Fruit fly (Drosophila melanogaster): ENCODE data around the gene Hk.
A peak's percentile ranks its signal among the peaks of the same experiment; 100 is the strongest.

Gene Hk

dm6 chrX:10234024-10234520 is 29.2 kb downstream of the Hk start:
- TF ChIP-seq CG1620 (GFP tag; optimal IDR thresholded peaks at IDR 0.05) (no peak), Crg-1 (GFP tag; optimal IDR thresholded peaks at IDR 0.05) (no peak), CG33017 (tag; optimal IDR thresholded peaks at IDR 0.05) (no peak), toe (GFP tag; optimal IDR thresholded peaks at IDR 0.05) (no peak), Clk (GFP tag; optimal IDR thresholded peaks at IDR 0.05) (no peak), CG12768 (GFP tag; optimal IDR thresholded peaks at IDR 0.05) (no peak), tj (GFP tag; optimal IDR thresholded peaks at IDR 0.05) (no peak), CG7045 (GFP tag; optimal IDR thresholded peaks at IDR 0.05) (no peak), Mnt (GFP tag; optimal IDR thresholded peaks at IDR 0.05) (no peak), Hr96 (GFP tag; optimal IDR thresholded peaks at IDR 0.05) (no peak), CG5204 (GFP tag; optimal IDR thresholded peaks at IDR 0.05) (no peak), kay (GFP tag; ENCODE audit: borderline replicate concordance) (no peak), cic (GFP tag; optimal IDR thresholded peaks at IDR 0.05) (no peak), ovo (GFP tag; optimal IDR thresholded peaks at IDR 0.05) (no peak), CG11617 (GFP tag; optimal IDR thresholded peaks at IDR 0.05) (no peak)

dm6 chrX:10233065-10233464 is 30.2 kb downstream of the Hk start, which contains the start of gene CG2961:
Gene CG2961, minus strand, starts transcription at chrX:10233080.
- TF ChIP-seq Clk (GFP tag; optimal IDR thresholded peaks at IDR 0.05) = no peak

DNA sequence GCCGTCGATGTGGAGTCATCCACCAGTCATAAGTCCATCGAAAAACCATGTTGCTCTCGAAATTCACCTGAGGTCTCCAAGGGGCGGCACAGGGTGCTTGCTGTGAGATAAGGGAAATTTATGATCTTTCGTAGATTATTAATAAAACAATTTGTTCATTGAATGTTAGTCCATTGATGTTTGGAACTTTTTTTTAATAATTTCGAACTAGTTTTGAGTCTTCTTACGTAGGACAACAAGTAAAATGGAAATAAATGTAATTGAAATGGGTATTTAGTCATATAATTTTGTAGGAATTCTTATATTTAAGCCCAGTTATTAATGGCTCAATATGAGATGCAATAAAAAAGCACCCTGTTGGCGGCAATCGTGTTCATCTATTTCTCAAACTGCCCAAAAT is 30.8 kb downstream of the Hk start:
- no peak for TF ChIP-seq kay (GFP tag; ENCODE audit: borderline replicate concordance)
- TF ChIP-seq toe (GFP tag; optimal IDR thresholded peaks at IDR 0.05) = no peak
- no peak for TF ChIP-seq CG1620 (GFP tag; optimal IDR thresholded peaks at IDR 0.05)
- TF ChIP-seq CG12768 (GFP tag; optimal IDR thresholded peaks at IDR 0.05) = no peak
- TF ChIP-seq CG11617 (GFP tag; optimal IDR thresholded peaks at IDR 0.05) = no peak

DNA sequence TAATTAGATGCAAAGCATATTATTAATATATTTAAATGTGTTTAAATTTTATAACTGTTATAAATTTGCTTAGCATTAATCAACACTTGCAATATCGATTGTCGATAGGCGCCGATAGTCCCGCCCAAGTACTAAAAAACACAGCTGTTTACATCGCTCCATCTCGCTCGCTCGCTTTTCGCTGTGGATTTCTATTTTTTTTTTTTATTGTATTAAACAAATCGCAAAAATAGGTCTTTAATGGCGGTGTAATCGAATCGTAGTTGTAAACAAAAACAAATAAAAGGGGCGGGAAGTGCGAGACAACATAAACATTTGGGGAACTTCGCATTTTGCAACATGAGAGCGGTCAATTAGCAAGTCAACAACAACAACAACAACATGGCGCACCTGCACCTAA is 43.3 kb downstream of the Hk start, which contains the start of gene CG34408:
TSS of gene CG34408 (plus strand) at position 156 of the 400 bp plus-strand sequence.
- TF ChIP-seq Mnt (GFP tag; optimal IDR thresholded peaks at IDR 0.05) (peak; percentile 0), cnc (optimal IDR thresholded peaks at IDR 0.05) (no peak), pad (GFP tag; optimal IDR thresholded peaks at IDR 0.05) (peak; percentile 22), CG14711 (tag; optimal IDR thresholded peaks at IDR 0.05) (peak; percentile 16), Crg-1 (GFP tag; optimal IDR thresholded peaks at IDR 0.05) (no peak), CG11617 (GFP tag; optimal IDR thresholded peaks at IDR 0.05) (peak; percentile 1), tj (GFP tag; optimal IDR thresholded peaks at IDR 0.05) (peak; percentile 6), CG12768 (GFP tag; optimal IDR thresholded peaks at IDR 0.05) (no peak), cic (GFP tag; optimal IDR thresholded peaks at IDR 0.05) (no peak), ovo (GFP tag; optimal IDR thresholded peaks at IDR 0.05) (no peak), CG5204 (GFP tag; optimal IDR thresholded peaks at IDR 0.05) (no peak), bab1 (GFP tag; optimal IDR thresholded peaks at IDR 0.05) (peak; percentile 15), toe (GFP tag; optimal IDR thresholded peaks at IDR 0.05) (no peak), CG7101 (tag; optimal IDR thresholded peaks at IDR 0.05) (peak; percentile 22), CG7045 (GFP tag; optimal IDR thresholded peaks at IDR 0.05) (no peak), Hr96 (GFP tag; optimal IDR thresholded peaks at IDR 0.05) (no peak), CG1620 (GFP tag; optimal IDR thresholded peaks at IDR 0.05) (no peak), kay (GFP tag; ENCODE audit: borderline replicate concordance) (no peak), Clk (GFP tag; optimal IDR thresholded peaks at IDR 0.05) (no peak), CG33017 (tag; optimal IDR thresholded peaks at IDR 0.05) (no peak)

dm6 chrX:10219039-10219438 is 44.2 kb downstream of the Hk start, which contains the start of gene CG15308:
Gene CG15308, minus strand, starts transcription at chrX:10219139.
- TF ChIP-seq toe (GFP tag; optimal IDR thresholded peaks at IDR 0.05) (no peak), pad (GFP tag; optimal IDR thresholded peaks at IDR 0.05) (no peak), CG11617 (GFP tag; optimal IDR thresholded peaks at IDR 0.05) (no peak), CG1620 (GFP tag; optimal IDR thresholded peaks at IDR 0.05) (no peak), ovo (GFP tag; optimal IDR thresholded peaks at IDR 0.05) (no peak), tj (GFP tag; optimal IDR thresholded peaks at IDR 0.05) (no peak), cnc (optimal IDR thresholded peaks at IDR 0.05) (no peak), Hr96 (GFP tag; optimal IDR thresholded peaks at IDR 0.05) (no peak), CG33017 (tag; optimal IDR thresholded peaks at IDR 0.05) (no peak), CG7045 (GFP tag; optimal IDR thresholded peaks at IDR 0.05) (no peak), bab1 (GFP tag; optimal IDR thresholded peaks at IDR 0.05) (no peak), Clk (GFP tag; optimal IDR thresholded peaks at IDR 0.05) (no peak), CG7101 (tag; optimal IDR thresholded peaks at IDR 0.05) (no peak), CG12768 (GFP tag; optimal IDR thresholded peaks at IDR 0.05) (no peak), CG5204 (GFP tag; optimal IDR thresholded peaks at IDR 0.05) (no peak), Mnt (GFP tag; optimal IDR thresholded peaks at IDR 0.05) (no peak), cic (GFP tag; optimal IDR thresholded peaks at IDR 0.05) (no peak), CG14711 (tag; optimal IDR thresholded peaks at IDR 0.05) (no peak)

DNA sequence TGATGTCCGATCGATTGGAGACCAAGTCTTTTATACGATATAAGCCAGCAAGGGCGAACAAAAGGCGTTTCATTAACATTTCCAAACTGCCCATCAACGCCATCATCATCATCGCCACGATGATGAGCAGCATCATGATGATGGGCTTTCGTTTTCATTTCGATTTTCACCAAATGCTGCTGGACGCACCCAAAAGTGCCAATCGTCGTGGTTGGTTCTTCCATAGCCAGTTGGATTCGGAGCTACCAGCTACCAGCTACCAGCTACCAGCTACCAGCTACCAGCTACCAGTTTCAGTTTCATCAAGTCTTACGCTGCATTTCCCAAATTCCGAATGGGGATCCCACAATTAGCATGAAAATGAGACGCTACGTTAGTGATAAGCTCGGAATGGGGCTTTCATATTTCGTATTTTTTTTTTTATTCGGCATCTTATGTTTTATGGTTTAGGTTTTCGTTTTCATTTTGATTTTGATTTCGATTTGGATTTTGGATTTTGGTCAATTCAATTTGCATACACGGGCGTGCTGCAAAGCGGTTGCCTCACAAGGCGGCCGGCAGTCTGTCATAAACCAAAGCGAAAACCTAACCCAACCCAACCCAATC is 46.5 kb downstream of the Hk start, which contains the start of gene CG2962:
TSS of gene CG2962 (minus strand) at position 9 of the 606 bp plus-strand sequence.
- TF ChIP-seq CG12768 (GFP tag; optimal IDR thresholded peaks at IDR 0.05) = no peak
- TF ChIP-seq cnc (optimal IDR thresholded peaks at IDR 0.05) = no peak
- no peak for TF ChIP-seq pad (GFP tag; optimal IDR thresholded peaks at IDR 0.05)
- TF ChIP-seq ovo (GFP tag; optimal IDR thresholded peaks at IDR 0.05) = no peak
